Worm (Caenorhabditis elegans): ENCODE measurements around the gene F07G11.3.

DNA sequence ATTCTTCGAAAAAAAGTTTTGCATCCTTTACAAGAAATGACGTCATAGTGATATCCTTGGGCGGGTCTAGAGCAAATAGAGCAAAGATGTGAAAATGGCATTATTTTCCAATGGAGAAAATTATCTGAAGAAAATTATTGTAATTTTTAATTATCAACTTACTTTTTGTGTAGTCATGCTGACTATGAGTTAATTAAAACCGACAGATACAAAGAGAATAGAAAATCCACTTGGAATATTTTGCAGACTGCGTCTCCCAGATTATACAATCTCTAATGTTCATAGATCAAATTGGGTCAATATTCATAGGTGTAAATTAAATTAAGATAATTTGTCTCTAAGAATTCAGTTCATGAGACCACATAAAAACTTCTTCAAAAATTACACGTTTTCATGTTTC lies 51.0 kb downstream of the F07G11.3 start, which contains the start of gene nhr-149:
- TF ChIP-seq lin-13 (GFP tag; optimal IDR thresholded peaks at IDR 0.05), result no peak
- no peak for TF ChIP-seq pqm-1 (tag; optimal IDR thresholded peaks at IDR 0.05)
- no peak for TF ChIP-seq blmp-1 (tag; optimal IDR thresholded peaks at IDR 0.05)
- no peak for TF ChIP-seq elt-3 (tag; optimal IDR thresholded peaks at IDR 0.05)
- TF ChIP-seq lir-3 (tag; optimal IDR thresholded peaks at IDR 0.05; ENCODE audit: poor library complexity), result no peak
- no peak for TF ChIP-seq unc-62 (GFP tag; optimal IDR thresholded peaks at IDR 0.05)

Data from whole organism, L1 larva.